Worm (Caenorhabditis elegans) whole organism, L2 larva: ENCODE results near the gene srd-34.

Experiments
- ama-1 ChIP-seq: fragments of 150-350 bp; optimal IDR thresholded peaks from 2 replicates; lab custom pipeline; 2018; ENCODE audit warnings: inconsistent platforms
- egl-27 ChIP-seq: sonication (generic microtip); optimal IDR thresholded peaks from 3 replicates; lab custom pipeline; 2017; ENCODE audit warnings: missing biosample characterization, missing genetic modification reagents, missing genetic modification characterization
- lin-39 ChIP-seq: fragments of 150-350 bp; optimal IDR thresholded peaks from 2 replicates; lab custom pipeline; 2014; ENCODE audit warnings: missing biosample characterization, missing genetic modification reagents, missing genetic modification characterization
- nhr-11 ChIP-seq: fragments of 150-350 bp; optimal IDR thresholded peaks from 2 replicates; lab custom pipeline; 2014; ENCODE audit warnings: missing biosample characterization, missing genetic modification characterization
- nhr-237 ChIP-seq: fragments of 150-350 bp; optimal IDR thresholded peaks from 2 replicates; lab custom pipeline; 2014; ENCODE audit warnings: missing biosample characterization, missing genetic modification characterization
- snpc-4 ChIP-seq: fragments of 150-350 bp; optimal IDR thresholded peaks from 2 replicates; lab custom pipeline; 2014; ENCODE audit warnings: missing biosample characterization, missing genetic modification characterization

ce11 chrV:10503893-10504292, 45.0 kb downstream of the srd-34 start, which contains the start of gene C35A5.10:
- TF ChIP-seq snpc-4 (tag; lab: Kevin White, UChicago) (no peak), nhr-11 (tag; lab: Kevin White, UChicago) (no peak), lin-39 (tag; lab: Kevin White, UChicago) (no peak), ama-1 (no peak), nhr-237 (no peak), egl-27 (no peak)
